Fruit fly (Drosophila melanogaster): ENCODE data around the gene CG7326.

Gene CG7326

dm6 chrX:18899835-18900460 lies 36.4 kb upstream of the CG7326 start, which contains the start of gene CG7378 (continued):
- TF ChIP-seq CG6654 (GFP tag; optimal IDR thresholded peaks at IDR 0.05) (no peak), CG8089 (GFP tag; optimal IDR thresholded peaks at IDR 0.05) (no peak), Med (GFP tag) (peak; percentile 82), CG6813 (GFP tag; optimal IDR thresholded peaks at IDR 0.05) (peak; percentile 53), phol (tag; optimal IDR thresholded peaks at IDR 0.05) (peak; percentile 14), pzg (GFP tag; optimal IDR thresholded peaks at IDR 0.05) (no peak), CG13287 (GFP tag; IDR thresholded peaks at IDR 0.05; ENCODE audit: partially characterized antibody) (no peak), yki (optimal IDR thresholded peaks at IDR 0.05) (no peak), pfk (GFP tag; optimal IDR thresholded peaks at IDR 0.05) (no peak), pho (GFP tag; optimal IDR thresholded peaks at IDR 0.05) (no peak), Ada2b (GFP tag; IDR thresholded peaks at IDR 0.05) (no peak), CkIIα-i1 (GFP tag; IDR thresholded peaks at IDR 0.05) (no peak), odd (GFP tag; optimal IDR thresholded peaks at IDR 0.05) (peak; percentile 18), lab (GFP tag; optimal IDR thresholded peaks at IDR 0.05) (peak; percentile 41), CG18476 (GFP tag; optimal IDR thresholded peaks at IDR 0.05) (peak; percentile 15), CG7839 (tag; optimal IDR thresholded peaks at IDR 0.05) (peak; percentile 71), fd3F (GFP tag; optimal IDR thresholded peaks at IDR 0.05) (no peak), B-H1 (GFP tag; IDR thresholded peaks at IDR 0.05) (no peak), CTCF (GFP tag; optimal IDR thresholded peaks at IDR 0.05) (no peak), unpg (GFP tag; optimal IDR thresholded peaks at IDR 0.05) (no peak), cwo (GFP tag; optimal IDR thresholded peaks at IDR 0.05) (peak; percentile 55), Dp (GFP tag; optimal IDR thresholded peaks at IDR 0.05) (no peak), CG15514 (GFP tag; optimal IDR thresholded peaks at IDR 0.05) (no peak), slou (GFP tag; optimal IDR thresholded peaks at IDR 0.05) (no peak), Kr (GFP tag; optimal IDR thresholded peaks at IDR 0.05) (no peak), HmgD (GFP tag; optimal IDR thresholded peaks at IDR 0.05) (no peak), bcd (GFP tag; optimal IDR thresholded peaks at IDR 0.05) (peak; percentile 45), grau (tag; optimal IDR thresholded peaks at IDR 0.05) (peak; percentile 40), HmgZ (tag; optimal IDR thresholded peaks at IDR 0.05) (no peak), NK7.1 (GFP tag; optimal IDR thresholded peaks at IDR 0.05) (no peak), Ptx1 (GFP tag; IDR thresholded peaks at IDR 0.05) (peak; percentile 39), CG16815 (GFP tag; optimal IDR thresholded peaks at IDR 0.05) (no peak), CG1233 (GFP tag; optimal IDR thresholded peaks at IDR 0.05) (peak; percentile 17), PHDP (tag; optimal IDR thresholded peaks at IDR 0.05) (no peak), Dip2 (GFP tag; IDR thresholded peaks at IDR 0.05) (no peak), Sox100B (GFP tag; optimal IDR thresholded peaks at IDR 0.05) (peak; percentile 62), Side (GFP tag; optimal IDR thresholded peaks at IDR 0.05) (peak; percentile 53), ab (GFP tag; optimal IDR thresholded peaks at IDR 0.05) (no peak), Optix (GFP tag; IDR thresholded peaks at IDR 0.05) (no peak), toy (GFP tag; IDR thresholded peaks at IDR 0.05) (no peak), Opbp (GFP tag; IDR thresholded peaks at IDR 0.05; ENCODE audit: partially characterized antibody) (no peak), CoRest (tag; optimal IDR thresholded peaks at IDR 0.05) (peak; percentile 47), tgo (GFP tag; IDR thresholded peaks at IDR 0.05) (peak; percentile 25; the same call in 1 of the 3 replicates), run (tag; optimal IDR thresholded peaks at IDR 0.05) (no peak), Taf1 (GFP tag; IDR thresholded peaks at IDR 0.05) (0 out of 2 replicates have a peak, but pooled peaks have one; percentile 12), Hand (GFP tag; optimal IDR thresholded peaks at IDR 0.05) (no peak), hkb (optimal IDR thresholded peaks at IDR 0.05) (no peak), hkb (GFP tag; IDR thresholded peaks at IDR 0.05) (0 out of 2 replicates have a peak, but pooled peaks have one; percentile 16), CG7357 (GFP tag; IDR thresholded peaks at IDR 0.05) (no peak), Doc2 (GFP tag; IDR thresholded peaks at IDR 0.05) (no peak), onecut (GFP tag; IDR thresholded peaks at IDR 0.05) (no peak), Tbp (GFP tag; optimal IDR thresholded peaks at IDR 0.05) (no peak)
